Worm (Caenorhabditis elegans): Measurements from ENCODE around the gene F49F1.17.
A peak's percentile ranks its signal among the peaks of the same experiment; 100 is the strongest.

Gene F49F1.17

ce11 chrIV:4093087-4093486 is 42.6 kb downstream of the F49F1.17 start (continued):
- TF ChIP-seq F23B12.7 (tag; optimal IDR thresholded peaks at IDR 0.05; ENCODE audit: insufficient read depth), result no peak
- TF ChIP-seq pha-4 (tag; optimal IDR thresholded peaks at IDR 0.05), result no peak
- no peak for TF ChIP-seq him-1 (tag; optimal IDR thresholded peaks at IDR 0.05)
- peak; percentile 44 for TF ChIP-seq somi-1 (GFP tag; optimal IDR thresholded peaks at IDR 0.05)
- TF ChIP-seq dpl-1 (GFP tag; optimal IDR thresholded peaks at IDR 0.05), result no peak
- TF ChIP-seq F49E8.2 (tag; optimal IDR thresholded peaks at IDR 0.05; ENCODE audit: insufficient read depth), result no peak
- TF ChIP-seq K12H6.12 (tag; optimal IDR thresholded peaks at IDR 0.05), result peak; percentile 72
- TF ChIP-seq ceh-91 (GFP tag; IDR thresholded peaks at IDR 0.05), result no peak
- TF ChIP-seq egrh-3 (GFP tag; IDR thresholded peaks at IDR 0.05), result no peak
- TF ChIP-seq aptf-3 (GFP tag; IDR thresholded peaks at IDR 0.05), result no peak
- no peak for TF ChIP-seq mel-28 (tag; optimal IDR thresholded peaks at IDR 0.05; ENCODE audit: borderline replicate concordance)
- no peak for TF ChIP-seq ztf-25 (GFP tag; IDR thresholded peaks at IDR 0.05)
- no peak for TF ChIP-seq Y79H2A.3 (GFP tag; conservative IDR thresholded peaks at IDR 0.05)
- no peak for TF ChIP-seq egl-44 (GFP tag; IDR thresholded peaks at IDR 0.05)
- no peak for TF ChIP-seq unc-62 (GFP tag; optimal IDR thresholded peaks at IDR 0.05)
- no peak for TF ChIP-seq nfya-2 (GFP tag; IDR thresholded peaks at IDR 0.05)
- TF ChIP-seq nfya-1 (tag; optimal IDR thresholded peaks at IDR 0.05; ENCODE audit: borderline replicate concordance, insufficient read depth), result no peak
- TF ChIP-seq sptf-2 (GFP tag; optimal IDR thresholded peaks at IDR 0.05), result no peak
- no peak for TF ChIP-seq F55B11.4 (tag; optimal IDR thresholded peaks at IDR 0.05; ENCODE audit: borderline replicate concordance, insufficient read depth)
- TF ChIP-seq hmg-20 (GFP tag; IDR thresholded peaks at IDR 0.05), result no peak
- TF ChIP-seq K11D2.4 (GFP tag; IDR thresholded peaks at IDR 0.05), result no peak
- TF ChIP-seq lsy-27 (tag; optimal IDR thresholded peaks at IDR 0.05; ENCODE audit: borderline replicate concordance, insufficient read depth), result no peak
- TF ChIP-seq Y56A3A.18 (GFP tag; IDR thresholded peaks at IDR 0.05), result no peak
- TF ChIP-seq ccch-3 (GFP tag; optimal IDR thresholded peaks at IDR 0.05), result no peak
- no peak for TF ChIP-seq mes-4 (tag; optimal IDR thresholded peaks at IDR 0.05)
- TF ChIP-seq tbp1 (GFP tag; optimal IDR thresholded peaks at IDR 0.05), result peak; percentile 10
- no peak for TF ChIP-seq ets-4 (GFP tag; optimal IDR thresholded peaks at IDR 0.05)
- no peak for TF ChIP-seq madf-10 (tag; optimal IDR thresholded peaks at IDR 0.05)
- TF ChIP-seq lin-40 (tag; optimal IDR thresholded peaks at IDR 0.05), result peak; percentile 73
- TF ChIP-seq Y53G8AR.9 (GFP tag; conservative IDR thresholded peaks at IDR 0.05), result no peak
- peak; percentile 0 for TF ChIP-seq ztf-18 (tag; optimal IDR thresholded peaks at IDR 0.05)
- no peak for TF ChIP-seq chd-7 (tag; optimal IDR thresholded peaks at IDR 0.05)
- TF ChIP-seq Y67H2A.10 (GFP tag; conservative IDR thresholded peaks at IDR 0.05), result no peak
- TF ChIP-seq dox-1 (GFP tag; IDR thresholded peaks at IDR 0.05), result no peak
- peak; percentile 48 for TF ChIP-seq nhr-80 (tag; optimal IDR thresholded peaks at IDR 0.05)
- TF ChIP-seq ama-1 (optimal IDR thresholded peaks at IDR 0.05), result no peak
- no peak for TF ChIP-seq ama-1 (GFP tag; optimal IDR thresholded peaks at IDR 0.05)
- no peak for TF ChIP-seq ceh-40 (GFP tag; IDR thresholded peaks at IDR 0.05)
- TF ChIP-seq unc-130 (GFP tag; optimal IDR thresholded peaks at IDR 0.05), result no peak
- no peak for TF ChIP-seq repo-1 (tag; optimal IDR thresholded peaks at IDR 0.05)
- TF ChIP-seq rec-8 (tag; optimal IDR thresholded peaks at IDR 0.05), result no peak
- TF ChIP-seq rcor-1 (GFP tag; IDR thresholded peaks at IDR 0.05), result no peak
- no peak for TF ChIP-seq sea-2 (GFP tag; IDR thresholded peaks at IDR 0.05)
- TF ChIP-seq bed-1 (GFP tag; IDR thresholded peaks at IDR 0.05), result no peak
- TF ChIP-seq ceh-27 (GFP tag; optimal IDR thresholded peaks at IDR 0.05), result peak; percentile 41
- TF ChIP-seq tbx-9 (tag; optimal IDR thresholded peaks at IDR 0.05; ENCODE audit: borderline replicate concordance), result no peak
- TF ChIP-seq nhr-27 (tag; optimal IDR thresholded peaks at IDR 0.05), result no peak
- TF ChIP-seq mxl-1 (tag; optimal IDR thresholded peaks at IDR 0.05), result no peak
- no peak for TF ChIP-seq ekl-4 (GFP tag; IDR thresholded peaks at IDR 0.05)
